Worm (Caenorhabditis elegans) whole organism, L4 larva: ENCODE data around the gene F54H12.8.
A peak's percentile ranks its signal among the peaks of the same experiment; 100 is the strongest.

ENCODE experiments used
- D1046.2 ChIP-seq: fragments of 200-800 bp; sonication (Bioruptor generic); IDR thresholded peaks from 2 replicates; pipeline ENCODE4 v1.3.6; 2022; ENCODE audit warnings: missing genetic modification characterization, missing compliant biosample characterization
- F10B5.3 ChIP-seq: sonication (generic microtip); optimal IDR thresholded peaks from 2 replicates; lab custom pipeline; 2016; ENCODE audit warnings: mild to moderate bottlenecking, missing genetic modification characterization, missing compliant biosample characterization
- F49E8.2 ChIP-seq: sonication (generic microtip); optimal IDR thresholded peaks from 2 replicates; lab custom pipeline; 2016; ENCODE audit warnings: missing compliant biosample characterization, mild to moderate bottlenecking, missing genetic modification characterization, borderline replicate concordance
- Y75B8A.6 ChIP-seq: fragments of 200-800 bp; sonication (Bioruptor generic); IDR thresholded peaks from 2 replicates; pipeline ENCODE4 v1.3.6; 2022; ENCODE audit warnings: missing genetic modification reagents, missing genetic modification characterization, missing compliant biosample characterization
- aha-1 ChIP-seq: fragments of 150-350 bp; peaks from one replicate; lab custom pipeline; 2014; ENCODE audit warnings: missing biosample characterization, missing genetic modification characterization
- attf-4 ChIP-seq: sonication (generic microtip); optimal IDR thresholded peaks from 3 replicates; lab custom pipeline; 2017; ENCODE audit warnings: missing biosample characterization, missing genetic modification characterization
- ceh-20 ChIP-seq: fragments of 200-800 bp; sonication (Bioruptor generic); IDR thresholded peaks from 2 replicates; pipeline ENCODE4 v1.3.6; 2022; ENCODE audit warnings: missing genetic modification reagents, missing genetic modification characterization, missing compliant biosample characterization
- ceh-28 ChIP-seq: fragments of 150-350 bp; optimal IDR thresholded peaks from 2 replicates; lab custom pipeline; 2014; ENCODE audit warnings: missing biosample characterization, missing genetic modification reagents, missing genetic modification characterization
- ceh-62 ChIP-seq: sonication (generic microtip); optimal IDR thresholded peaks from 2 replicates; lab custom pipeline; 2017; ENCODE audit warnings: missing biosample characterization, missing genetic modification characterization
- ceh-82 ChIP-seq: sonication (generic microtip); optimal IDR thresholded peaks from 2 replicates; lab custom pipeline; 2017; ENCODE audit warnings: missing biosample characterization, missing genetic modification characterization
- ces-1 ChIP-seq: fragments of 150-350 bp; sonication (generic microtip); optimal IDR thresholded peaks from 4 replicates; lab custom pipeline; 2014; ENCODE audit warnings: missing biosample characterization, missing genetic modification reagents, missing genetic modification characterization
- ctbp-1 ChIP-seq: fragments of 200-800 bp; sonication (Bioruptor generic); IDR thresholded peaks from 2 replicates; pipeline ENCODE4 v1.3.6; 2022; ENCODE audit warnings: missing genetic modification reagents, missing genetic modification characterization, missing compliant biosample characterization
- daf-16 ChIP-seq, 3 experiments: sonication (generic microtip); optimal IDR thresholded peaks; 2 replicates each; lab custom pipeline; 2016 to 2017; ENCODE audit warnings: missing genetic modification characterization in 3 of 3, missing genetic modification reagents in 3 of 3, mild to moderate bottlenecking in 2 of 3, missing compliant biosample characterization in 2 of 3, missing biosample characterization in 1 of 3, moderate library complexity in 1 of 3
- daf-19 ChIP-seq: fragments of 200-800 bp; sonication (Bioruptor generic); conservative IDR thresholded peaks from 2 replicates; pipeline ENCODE4 v1.3.6; 2022; ENCODE audit warnings: missing genetic modification characterization, missing compliant biosample characterization
- daf-8 ChIP-seq: fragments of 200-800 bp; sonication (Bioruptor generic); IDR thresholded peaks from 2 replicates; pipeline ENCODE4 v1.3.6; 2022; ENCODE audit warnings: missing genetic modification characterization, missing compliant biosample characterization
- dmd-6 ChIP-seq: fragments of 200-800 bp; sonication (Bioruptor generic); IDR thresholded peaks from 2 replicates; pipeline ENCODE4 v1.3.6; 2022; ENCODE audit warnings: missing genetic modification reagents, missing genetic modification characterization, missing compliant biosample characterization
- dpl-1 ChIP-seq: fragments of 150-350 bp; optimal IDR thresholded peaks from 2 replicates; lab custom pipeline; 2014; ENCODE audit warnings: missing biosample characterization, missing genetic modification reagents, missing genetic modification characterization
- fkh-10 ChIP-seq: fragments of 150-350 bp; optimal IDR thresholded peaks from 2 replicates; lab custom pipeline; 2014; ENCODE audit warnings: missing biosample characterization, missing genetic modification reagents, missing genetic modification characterization
- jun-1 ChIP-seq: fragments of 150-350 bp; optimal IDR thresholded peaks from 2 replicates; lab custom pipeline; 2014; ENCODE audit warnings: missing biosample characterization, missing genetic modification reagents, missing genetic modification characterization
- lim-7 ChIP-seq: fragments of 200-800 bp; sonication (Bioruptor generic); IDR thresholded peaks from 2 replicates; pipeline ENCODE4 v1.3.6; 2022; ENCODE audit warnings: missing genetic modification characterization, missing compliant biosample characterization
- lin-1 ChIP-seq: fragments of 200-800 bp; sonication (Bioruptor generic); IDR thresholded peaks from 2 replicates; pipeline ENCODE4 v1.3.6; 2022; ENCODE audit warnings: missing genetic modification reagents, missing genetic modification characterization, missing compliant biosample characterization
- lin-29 ChIP-seq: fragments of 200-800 bp; sonication (Bioruptor generic); IDR thresholded peaks from 2 replicates; pipeline ENCODE4 v1.3.6; 2022; ENCODE audit warnings: missing genetic modification reagents, missing genetic modification characterization, missing compliant biosample characterization
- lin-38 ChIP-seq: fragments of 200-800 bp; sonication (Bioruptor generic); IDR thresholded peaks from 2 replicates; pipeline ENCODE4 v1.3.6; 2022; ENCODE audit warnings: missing genetic modification reagents, missing genetic modification characterization, missing compliant biosample characterization
- lsy-2 ChIP-seq, 2 experiments: fragments of 150-350 bp in 1 of 2; sonication (generic microtip) in 1 of 2; optimal IDR thresholded peaks; 2 replicates each; lab custom pipeline; 2014 to 2017; ENCODE audit warnings: missing biosample characterization in 2 of 2, missing genetic modification characterization in 2 of 2
- madf-5 ChIP-seq, 2 experiments: fragments of 200-800 bp; sonication (Bioruptor generic); IDR thresholded peaks; 2 replicates each; pipeline ENCODE4 v1.3.6; 2022; ENCODE audit warnings: missing compliant biosample characterization in 2 of 2, missing genetic modification characterization in 2 of 2
- mdl-1 ChIP-seq, 2 experiments: fragments of 150-350 bp in 1 of 2; sonication (generic microtip) in 1 of 2; optimal IDR thresholded peaks; 2 replicates each; lab custom pipeline; 2014 to 2017; ENCODE audit warnings: missing biosample characterization in 2 of 2, missing genetic modification characterization in 2 of 2
- mes-2 ChIP-seq: sonication (generic microtip); optimal IDR thresholded peaks from 2 replicates; lab custom pipeline; 2016; ENCODE audit warnings: missing genotype, mild to moderate bottlenecking, missing genetic modification characterization, missing compliant biosample characterization; ENCODE audit not compliant: poor library complexity, severe bottlenecking
- nhr-10 ChIP-seq: fragments of 150-350 bp; optimal IDR thresholded peaks from 2 replicates; lab custom pipeline; 2014; ENCODE audit warnings: missing biosample characterization, missing genetic modification characterization
- nhr-28 ChIP-seq: fragments of 150-350 bp; optimal IDR thresholded peaks from 2 replicates; lab custom pipeline; 2014; ENCODE audit warnings: missing biosample characterization, missing genetic modification characterization
- nhr-42 ChIP-seq: fragments of 200-800 bp; sonication (Bioruptor generic); IDR thresholded peaks from 2 replicates; pipeline ENCODE4 v1.3.6; 2022; ENCODE audit warnings: missing genetic modification characterization, missing compliant biosample characterization
- snpc-1.2 ChIP-seq: fragments of 200-800 bp; sonication (Bioruptor generic); IDR thresholded peaks from 2 replicates; pipeline ENCODE4 v1.3.6; 2022; ENCODE audit warnings: missing genetic modification reagents, missing genetic modification characterization, missing compliant biosample characterization
- tag-97 ChIP-seq: fragments of 200-800 bp; sonication (Bioruptor generic); IDR thresholded peaks from 2 replicates; pipeline ENCODE4 v1.3.6; 2022; ENCODE audit warnings: missing genetic modification characterization, missing compliant biosample characterization
- unc-62 ChIP-seq, 3 experiments: fragments of 150-350 bp in 1 of 3; sonication (generic microtip); optimal IDR thresholded peaks in 2 of 3; peaks in 1 of 3; 1 replicate in 1 of 3; 2 replicates in 2 of 3; lab custom pipeline; 2014 to 2017; ENCODE audit warnings: missing biosample characterization in 3 of 3, missing genetic modification characterization in 3 of 3, missing genetic modification reagents in 3 of 3, missing genotype in 1 of 3
- zfp-3 ChIP-seq: fragments of 200-800 bp; sonication (Bioruptor generic); conservative IDR thresholded peaks from 2 replicates; pipeline ENCODE4 v1.3.6; 2022; ENCODE audit warnings: missing genetic modification reagents, missing genetic modification characterization, missing compliant biosample characterization
- zip-2 ChIP-seq: fragments of 150-350 bp; optimal IDR thresholded peaks from 2 replicates; lab custom pipeline; 2014; ENCODE audit warnings: missing biosample characterization, missing genetic modification characterization
- ztf-11 ChIP-seq: fragments of 150-350 bp; optimal IDR thresholded peaks from 2 replicates; lab custom pipeline; 2014; ENCODE audit warnings: missing biosample characterization, missing genetic modification characterization

Gene F54H12.8

ce11 chrIII:8010260-8010822 lies 41.3 kb upstream of the F54H12.8 start, which contains the start of gene cit-1.2:
cit-1.2 (plus strand) TSS chrIII:8010772.
- TF ChIP-seq ztf-11 = no peak
- no peak for TF ChIP-seq zfp-3 (GFP tag; lab: Robert Waterston, UW)
- TF ChIP-seq zip-2 (tag; lab: Kevin White, UChicago) = peak; percentile 51
- TF ChIP-seq lin-29 = no peak

- TF ChIP-seq daf-19 (GFP tag; lab: Robert Waterston, UW) (no peak), D1046.2 (no peak), daf-16 (GFP tag; optimal IDR thresholded peaks at IDR 0.05; lab: Kevin White, UChicago) (no peak), daf-16 (tag; optimal IDR thresholded peaks at IDR 0.05; lab: Kevin White, UChicago) (no peak), Y75B8A.6 (GFP tag; lab: Robert Waterston, UW) (no peak), tag-97 (no peak), fkh-10 (GFP tag; lab: Kevin White, UChicago) (no peak), ctbp-1 (GFP tag; lab: Robert Waterston, UW) (no peak), lsy-2 (tag; optimal IDR thresholded peaks at IDR 0.05; lab: Kevin White, UChicago) (peak in 1 of 2 experiments; percentile 35), dmd-6 (GFP tag; lab: Robert Waterston, UW) (no peak), F10B5.3 (tag; lab: Kevin White, UChicago) (no peak), mes-2 (tag; lab: Kevin White, UChicago) (no peak), attf-4 (no peak), unc-62 (GFP tag; optimal IDR thresholded peaks at IDR 0.05 in 1 of 2; lab: Kevin White, UChicago) (no peak), unc-62 (tag; optimal IDR thresholded peaks at IDR 0.05; lab: Kevin White, UChicago) (no peak), snpc-1.2 (no peak), daf-8 (GFP tag; lab: Robert Waterston, UW) (no peak), mdl-1 (tag; optimal IDR thresholded peaks at IDR 0.05; lab: Kevin White, UChicago) (no peak), dpl-1 (peak; percentile 37), ceh-62 (tag; lab: Kevin White, UChicago) (no peak), nhr-28 (tag; lab: Kevin White, UChicago) (no peak), F49E8.2 (tag; lab: Kevin White, UChicago) (no peak), ceh-28 (tag; lab: Kevin White, UChicago) (no peak), jun-1 (no peak), lim-7 (no peak), nhr-10 (tag; lab: Kevin White, UChicago) (no peak), lin-38 (GFP tag; lab: Robert Waterston, UW) (peak; percentile 81), aha-1 (tag; lab: Kevin White, UChicago) (peak; percentile 92), zfp-3 (GFP tag; lab: Robert Waterston, UW) (no peak), lin-1 (GFP tag; lab: Robert Waterston, UW) (no peak), nhr-42 (GFP tag; lab: Robert Waterston, UW) (no peak)
Observed at ce11 chrIII:8009769-8010168, 40.7 kb upstream of the F54H12.8 start, which contains the start of gene cit-1.1. cit-1.1 (minus strand) TSS chrIII:8009821.

- TF ChIP-seq ceh-82 = no peak
- TF ChIP-seq F49E8.2 (tag; lab: Kevin White, UChicago) = no peak
- TF ChIP-seq ceh-20 = no peak
- TF ChIP-seq madf-5 (GFP tag; IDR thresholded peaks at IDR 0.05; lab: Robert Waterston, UW) = no peak
- TF ChIP-seq nhr-42 (GFP tag; lab: Robert Waterston, UW) = no peak
- no peak for TF ChIP-seq ces-1 (GFP tag; lab: Kevin White, UChicago)
- TF ChIP-seq aha-1 (tag; lab: Kevin White, UChicago) = peak; percentile 29
Observed at ce11 chrIII:8004091-8004490, 35.1 kb upstream of the F54H12.8 start, which contains the start of gene C06G4.6. C06G4.6 (plus strand) TSS chrIII:8004391.
